Worm (Caenorhabditis elegans) whole organism, L2 larva: Measurements from ENCODE around the gene zip-8.

Source experiments
- C34F6.9 ChIP-seq: fragments of 150-350 bp; optimal IDR thresholded peaks from 2 replicates; lab custom pipeline; 2014; ENCODE audit warnings: missing biosample characterization, missing genetic modification characterization
- F13H6.1 ChIP-seq: sonication (generic microtip); optimal IDR thresholded peaks from 2 replicates; lab custom pipeline; 2016; ENCODE audit warnings: missing genetic modification characterization, missing compliant biosample characterization
- Y55F3AM.14 ChIP-seq: fragments of 200-800 bp; sonication (Bioruptor generic); optimal IDR thresholded peaks from 2 replicates; lab custom pipeline; 2018; ENCODE audit warnings: mild to moderate bottlenecking, missing genetic modification characterization, missing compliant biosample characterization
- ZK546.5 ChIP-seq: sonication (generic microtip); optimal IDR thresholded peaks from 2 replicates; lab custom pipeline; 2017; ENCODE audit warnings: missing biosample characterization, missing genetic modification characterization
- alr-1 ChIP-seq: fragments of 150-350 bp; optimal IDR thresholded peaks from 2 replicates; lab custom pipeline; 2014; ENCODE audit warnings: missing biosample characterization, missing genetic modification characterization
- aly-2 ChIP-seq: fragments of 150-350 bp; optimal IDR thresholded peaks from 2 replicates; lab custom pipeline; 2014; ENCODE audit warnings: missing biosample characterization, missing genetic modification characterization
- blmp-1 ChIP-seq: sonication (generic microtip); optimal IDR thresholded peaks from 2 replicates; lab custom pipeline; 2017; ENCODE audit warnings: missing genetic modification characterization, mild to moderate bottlenecking, missing compliant biosample characterization, antibody characterized with exemption, moderate library complexity; ENCODE audit not compliant: insufficient read depth
- ceh-16 ChIP-seq: fragments of 150-350 bp; optimal IDR thresholded peaks from 2 replicates; lab custom pipeline; 2014; ENCODE audit warnings: missing biosample characterization, missing genetic modification characterization
- ceh-82 ChIP-seq: fragments of 150-350 bp; optimal IDR thresholded peaks from 2 replicates; lab custom pipeline; 2014; ENCODE audit warnings: missing biosample characterization, missing genetic modification characterization
- crh-2 ChIP-seq: sonication (generic microtip); optimal IDR thresholded peaks from 2 replicates; lab custom pipeline; 2017; ENCODE audit warnings: missing biosample characterization, missing genetic modification characterization
- egl-27 ChIP-seq: sonication (generic microtip); optimal IDR thresholded peaks from 3 replicates; lab custom pipeline; 2017; ENCODE audit warnings: missing biosample characterization, missing genetic modification reagents, missing genetic modification characterization
- elt-3 ChIP-seq: sonication (generic microtip); optimal IDR thresholded peaks from 2 replicates; lab custom pipeline; 2017; ENCODE audit warnings: missing biosample characterization, missing genetic modification characterization
- fos-1 ChIP-seq: fragments of 150-350 bp; optimal IDR thresholded peaks from 2 replicates; lab custom pipeline; 2014; ENCODE audit warnings: missing biosample characterization, missing genetic modification characterization
- gmeb-1 ChIP-seq: fragments of 150-350 bp; optimal IDR thresholded peaks from 2 replicates; lab custom pipeline; 2014; ENCODE audit warnings: missing biosample characterization, missing genetic modification characterization
- lin-11 ChIP-seq: fragments of 150-350 bp; sonication (generic microtip); optimal IDR thresholded peaks from 2 replicates; lab custom pipeline; 2014; ENCODE audit warnings: missing biosample characterization, missing genetic modification characterization, inconsistent platforms, mixed read lengths
- lin-13 ChIP-seq: fragments of 150-350 bp; optimal IDR thresholded peaks from 2 replicates; lab custom pipeline; 2014; ENCODE audit warnings: missing biosample characterization, missing genetic modification reagents, missing genetic modification characterization
- lin-39 ChIP-seq: fragments of 150-350 bp; optimal IDR thresholded peaks from 2 replicates; lab custom pipeline; 2014; ENCODE audit warnings: missing biosample characterization, missing genetic modification reagents, missing genetic modification characterization
- lsy-2 ChIP-seq, 2 experiments: fragments of 150-350 bp in 1 of 2; sonication (generic microtip) in 1 of 2; optimal IDR thresholded peaks; 2 replicates each; lab custom pipeline; 2014 to 2017; ENCODE audit warnings: missing biosample characterization in 2 of 2, missing genetic modification characterization in 2 of 2
- mab-5 ChIP-seq: fragments of 150-350 bp; optimal IDR thresholded peaks from 2 replicates; lab custom pipeline; 2014; ENCODE audit warnings: missing biosample characterization, missing genetic modification characterization
- mbf-1 ChIP-seq: sonication (generic microtip); optimal IDR thresholded peaks from 2 replicates; lab custom pipeline; 2017; ENCODE audit warnings: missing biosample characterization, missing genetic modification characterization
- mdl-1 ChIP-seq, 2 experiments: fragments of 150-350 bp in 1 of 2; sonication (generic microtip) in 1 of 2; optimal IDR thresholded peaks; 2 replicates each; lab custom pipeline; 2017; ENCODE audit warnings: missing biosample characterization in 2 of 2, missing genetic modification characterization in 2 of 2
- nhr-11 ChIP-seq: fragments of 150-350 bp; optimal IDR thresholded peaks from 2 replicates; lab custom pipeline; 2014; ENCODE audit warnings: missing biosample characterization, missing genetic modification characterization
- nhr-12 ChIP-seq: fragments of 150-350 bp; optimal IDR thresholded peaks from 2 replicates; lab custom pipeline; 2014; ENCODE audit warnings: missing biosample characterization, missing genetic modification characterization
- nhr-129 ChIP-seq: fragments of 150-350 bp; optimal IDR thresholded peaks from 2 replicates; lab custom pipeline; 2014; ENCODE audit warnings: missing biosample characterization, missing genetic modification characterization
- nhr-21 ChIP-seq: fragments of 150-350 bp; optimal IDR thresholded peaks from 2 replicates; lab custom pipeline; 2014; ENCODE audit warnings: missing biosample characterization, missing genetic modification characterization
- nhr-23 ChIP-seq: fragments of 150-350 bp; optimal IDR thresholded peaks from 2 replicates; lab custom pipeline; 2014; ENCODE audit warnings: missing biosample characterization, missing genetic modification reagents, missing genetic modification characterization
- nhr-237 ChIP-seq: fragments of 150-350 bp; optimal IDR thresholded peaks from 2 replicates; lab custom pipeline; 2014; ENCODE audit warnings: missing biosample characterization, missing genetic modification characterization
- nhr-25 ChIP-seq: fragments of 150-350 bp; sonication (generic microtip); optimal IDR thresholded peaks from 3 replicates; lab custom pipeline; 2014; ENCODE audit warnings: missing biosample characterization, missing genetic modification characterization
- nhr-6 ChIP-seq: fragments of 150-350 bp; optimal IDR thresholded peaks from 2 replicates; lab custom pipeline; 2014; ENCODE audit warnings: missing biosample characterization, missing genetic modification characterization
- nhr-77 ChIP-seq: fragments of 150-350 bp; optimal IDR thresholded peaks from 2 replicates; lab custom pipeline; 2014; ENCODE audit warnings: missing biosample characterization, missing genetic modification characterization
- sem-4 ChIP-seq: fragments of 150-350 bp; optimal IDR thresholded peaks from 2 replicates; lab custom pipeline; 2014; ENCODE audit warnings: missing biosample characterization, missing genetic modification reagents, missing genetic modification characterization
- skn-1 ChIP-seq: sonication (generic microtip); optimal IDR thresholded peaks from 2 replicates; lab custom pipeline; 2017; ENCODE audit warnings: missing biosample characterization, missing genetic modification characterization
- sma-3 ChIP-seq: sonication (generic microtip); optimal IDR thresholded peaks from 2 replicates; lab custom pipeline; 2016; ENCODE audit warnings: missing genetic modification reagents, missing genetic modification characterization, missing compliant biosample characterization
- sma-9 ChIP-seq, 2 experiments: fragments of 150-350 bp in 1 of 2; sonication (generic microtip) in 1 of 2; optimal IDR thresholded peaks; 2 replicates each; lab custom pipeline; 2014 to 2016; ENCODE audit warnings: missing genetic modification characterization in 2 of 2, mild to moderate bottlenecking in 1 of 2, missing biosample characterization in 1 of 2, missing compliant biosample characterization in 1 of 2, missing genetic modification reagents in 1 of 2, moderate library complexity in 1 of 2
- snpc-4 ChIP-seq: fragments of 150-350 bp; optimal IDR thresholded peaks from 2 replicates; lab custom pipeline; 2014; ENCODE audit warnings: missing biosample characterization, missing genetic modification characterization
- unc-39 ChIP-seq: fragments of 150-350 bp; optimal IDR thresholded peaks from 2 replicates; lab custom pipeline; 2014; ENCODE audit warnings: missing biosample characterization, missing genetic modification characterization
- unc-55 ChIP-seq: fragments of 150-350 bp; sonication (generic microtip); optimal IDR thresholded peaks from 3 replicates; lab custom pipeline; 2014; ENCODE audit warnings: missing biosample characterization, missing genetic modification reagents, missing genetic modification characterization
- unc-62 ChIP-seq: fragments of 150-350 bp; optimal IDR thresholded peaks from 2 replicates; lab custom pipeline; 2014; ENCODE audit warnings: missing biosample characterization, missing genetic modification reagents, missing genetic modification characterization
- zag-1 ChIP-seq: fragments of 150-350 bp; optimal IDR thresholded peaks from 2 replicates; lab custom pipeline; 2014; ENCODE audit warnings: missing biosample characterization, missing genetic modification characterization
- ztf-1 ChIP-seq: fragments of 200-800 bp; sonication (Bioruptor generic); conservative IDR thresholded peaks from 2 replicates; pipeline ENCODE4 v1.3.6; 2022; ENCODE audit warnings: missing genetic modification characterization, missing compliant biosample characterization
- ztf-11 ChIP-seq: sonication (generic microtip); optimal IDR thresholded peaks from 2 replicates; lab custom pipeline; 2017; ENCODE audit warnings: missing biosample characterization, missing genetic modification characterization
- ztf-4 ChIP-seq: fragments of 150-350 bp; optimal IDR thresholded peaks from 2 replicates; lab custom pipeline; 2014; ENCODE audit warnings: missing biosample characterization, missing genetic modification characterization

zip-8 gene

ce11 chrIII:6449854-6450253 lies 28.9 kb upstream of the zip-8 start:
- TF ChIP-seq unc-55 (GFP tag; lab: Kevin White, UChicago), result no peak
- no peak for TF ChIP-seq nhr-129 (tag; lab: Kevin White, UChicago)
- TF ChIP-seq mab-5, result no peak
- TF ChIP-seq sma-3 (GFP tag; lab: Kevin White, UChicago), result no peak
- TF ChIP-seq Y55F3AM.14 (GFP tag; lab: Kevin White, UChicago), result no peak
- TF ChIP-seq sem-4, result no peak

DNA sequence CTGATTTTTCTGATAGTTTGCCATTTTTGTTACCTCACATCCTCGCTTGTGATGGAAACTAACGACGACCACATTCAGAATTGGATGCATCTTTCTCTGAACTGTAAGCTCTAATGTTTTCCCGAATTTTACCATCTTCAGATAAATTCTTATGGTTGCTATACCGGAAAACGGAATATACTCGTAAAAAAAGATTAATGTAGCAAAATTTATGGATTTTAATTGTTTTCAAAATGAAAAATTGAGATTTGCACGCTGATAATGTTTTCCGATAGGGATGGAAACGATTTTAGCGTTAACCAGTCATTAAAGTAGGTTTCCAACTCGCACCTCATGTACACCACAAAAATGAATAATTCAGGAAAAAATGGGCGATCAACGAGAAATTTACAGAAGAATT lies 28.2 kb upstream of the zip-8 start, which contains the start of gene T26A5.6:
Gene T26A5.6 (minus strand): TSS at position 101 of the 400 bp plus-strand sequence.
- TF ChIP-seq fos-1 (tag; lab: Kevin White, UChicago) (no peak), ztf-11 (no peak), nhr-237 (tag; lab: Kevin White, UChicago) (no peak), gmeb-1 (tag; lab: Kevin White, UChicago) (no peak), lin-13 (GFP tag; lab: Kevin White, UChicago) (no peak), unc-39 (tag; lab: Kevin White, UChicago) (no peak), skn-1 (no peak), ceh-82 (tag; lab: Kevin White, UChicago) (no peak), nhr-11 (tag; lab: Kevin White, UChicago) (no peak)

DNA sequence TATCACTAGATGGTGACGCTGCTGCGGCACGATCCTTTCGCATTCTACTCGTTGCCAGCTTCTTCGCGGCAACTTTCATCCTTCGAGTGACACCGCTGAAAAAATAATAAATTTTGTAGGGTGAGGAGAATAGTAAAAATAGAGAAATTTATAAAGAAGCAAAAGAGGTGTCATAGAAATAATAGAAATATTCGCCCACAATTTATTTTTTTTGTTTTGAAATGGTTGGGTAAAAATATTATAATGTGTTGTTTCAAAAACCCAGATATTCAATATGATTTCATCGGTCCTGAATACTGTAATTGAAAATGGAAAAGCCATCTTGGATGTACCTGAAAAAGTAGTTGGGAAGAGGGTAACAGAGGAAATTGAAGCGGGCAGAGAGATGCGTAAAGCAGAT lies 26.5 kb upstream of the zip-8 start, which contains the start of gene set-1:
Gene set-1 (minus strand): TSS at position 101 of the 400 bp plus-strand sequence.
- TF ChIP-seq C34F6.9 (no peak), ZK546.5 (tag; lab: Kevin White, UChicago) (no peak)
- TF ChIP-seq, all 48 proteins: peak for 0

DNA sequence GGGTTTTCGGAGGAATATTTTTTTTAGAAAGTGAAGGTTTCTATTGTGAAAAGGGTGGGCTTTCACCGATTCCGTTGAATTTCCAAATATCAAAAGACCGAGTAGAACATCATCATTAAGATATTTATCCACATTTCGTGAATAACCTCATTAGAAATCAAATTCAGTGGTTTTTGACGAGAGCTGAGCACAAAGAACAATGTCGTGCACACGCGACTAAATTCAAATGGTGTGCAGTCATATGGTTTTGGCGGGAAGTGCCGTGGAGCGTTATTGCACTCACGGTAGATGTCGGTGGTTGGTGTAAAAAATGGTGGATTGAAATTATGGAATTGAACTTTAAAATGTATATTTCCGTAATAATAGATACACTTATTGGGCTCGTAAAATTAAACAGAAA lies 26.1 kb upstream of the zip-8 start:
- TF ChIP-seq unc-55 (GFP tag; lab: Kevin White, UChicago) (peak; percentile 40), ztf-11 (no peak), ZK546.5 (tag; lab: Kevin White, UChicago) (no peak), mbf-1 (tag; lab: Kevin White, UChicago) (no peak), unc-39 (tag; lab: Kevin White, UChicago) (no peak), nhr-129 (tag; lab: Kevin White, UChicago) (peak; percentile 25), crh-2 (tag; lab: Kevin White, UChicago) (no peak), mdl-1 (tag; optimal IDR thresholded peaks at IDR 0.05; lab: Kevin White, UChicago) (no peak), aly-2 (tag; lab: Kevin White, UChicago) (no peak), sem-4 (no peak), lsy-2 (tag; optimal IDR thresholded peaks at IDR 0.05; lab: Kevin White, UChicago) (peak in 1 of 2 experiments; percentile 15), nhr-25 (no peak), C34F6.9 (peak; percentile 38)

DNA sequence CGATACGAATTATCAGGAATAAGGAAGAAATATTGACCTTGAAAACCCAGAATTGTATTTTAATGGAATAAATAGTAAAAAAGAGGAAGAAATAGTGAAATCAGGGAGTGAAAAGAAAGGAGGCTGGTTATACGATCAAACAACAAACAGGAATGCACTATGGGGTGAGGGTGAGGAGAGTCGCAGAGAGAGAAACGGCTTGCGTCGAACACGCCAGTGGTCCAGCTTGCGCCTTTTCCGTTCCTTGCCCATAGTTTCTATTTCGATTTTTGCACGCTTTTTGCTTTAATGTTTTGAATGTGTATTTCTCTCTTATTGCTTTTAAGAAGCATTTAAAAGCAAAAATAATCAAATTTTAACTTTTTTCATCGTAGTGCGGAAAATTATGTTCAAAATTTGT lies 25.1 kb upstream of the zip-8 start:
- no peak for TF ChIP-seq unc-62 (GFP tag; lab: Kevin White, UChicago)
- TF ChIP-seq snpc-4 (tag; lab: Kevin White, UChicago), result peak; percentile 41
- TF ChIP-seq unc-55 (GFP tag; lab: Kevin White, UChicago), result peak; percentile 95
- TF ChIP-seq lsy-2 (tag; optimal IDR thresholded peaks at IDR 0.05; lab: Kevin White, UChicago), result peak; percentile 48 to 93
- TF ChIP-seq egl-27 (tag; lab: Kevin White, UChicago), result peak; percentile 65
- TF ChIP-seq ceh-16 (tag; lab: Kevin White, UChicago), result peak; percentile 4
- peak; percentile 84 for TF ChIP-seq F13H6.1 (tag; lab: Kevin White, UChicago)
- TF ChIP-seq ztf-4, result peak; percentile 83
- peak; percentile 62 for TF ChIP-seq nhr-21 (tag; lab: Kevin White, UChicago)
- TF ChIP-seq ztf-1 (GFP tag; lab: Robert Waterston, UW), result no peak
- no peak for TF ChIP-seq nhr-237 (tag; lab: Kevin White, UChicago)
- no peak for TF ChIP-seq nhr-23
- peak; percentile 66 for TF ChIP-seq zag-1 (tag; lab: Kevin White, UChicago)
- no peak for TF ChIP-seq ceh-82 (tag; lab: Kevin White, UChicago)
- TF ChIP-seq sma-3 (GFP tag; lab: Kevin White, UChicago), result peak; percentile 80
- TF ChIP-seq aly-2 (tag; lab: Kevin White, UChicago), result peak; percentile 17
- peak; percentile 71 for TF ChIP-seq nhr-6
- peak; percentile 85 for TF ChIP-seq C34F6.9
- TF ChIP-seq elt-3 (tag; lab: Kevin White, UChicago), result no peak
- TF ChIP-seq skn-1, result peak; percentile 69
- TF ChIP-seq sem-4, result peak; percentile 90
- peak; percentile 89 for TF ChIP-seq blmp-1 (tag; lab: Kevin White, UChicago)
- peak; percentile 67 for TF ChIP-seq lin-11 (tag; lab: Kevin White, UChicago)
- TF ChIP-seq nhr-11 (tag; lab: Kevin White, UChicago), result no peak
- TF ChIP-seq nhr-77 (tag; lab: Kevin White, UChicago), result no peak
- peak; percentile 77 for TF ChIP-seq gmeb-1 (tag; lab: Kevin White, UChicago)
- TF ChIP-seq sma-9 (GFP tag; optimal IDR thresholded peaks at IDR 0.05; lab: Kevin White, UChicago), result peak; percentile 83
- no peak for TF ChIP-seq sma-9 (tag; optimal IDR thresholded peaks at IDR 0.05; lab: Kevin White, UChicago)
- TF ChIP-seq alr-1 (tag; lab: Kevin White, UChicago), result no peak
- peak; percentile 88 for TF ChIP-seq lin-13 (GFP tag; lab: Kevin White, UChicago)
- peak; percentile 94 for TF ChIP-seq nhr-129 (tag; lab: Kevin White, UChicago)
- TF ChIP-seq mab-5, result peak; percentile 33
- TF ChIP-seq nhr-25, result peak; percentile 78
- peak; percentile 82 for TF ChIP-seq crh-2 (tag; lab: Kevin White, UChicago)
- no peak for TF ChIP-seq nhr-12 (tag; lab: Kevin White, UChicago)
- TF ChIP-seq mdl-1 (tag; optimal IDR thresholded peaks at IDR 0.05; lab: Kevin White, UChicago), result peak; percentile 20 to 55
- no peak for TF ChIP-seq lin-39 (tag; lab: Kevin White, UChicago)
